Worm (Caenorhabditis elegans): Measurements from ENCODE around the gene F20D6.15.

Gene F20D6.15

ce11 chrV:8190016-8190415 is 1.7 kb upstream of the F20D6.15 start, which contains the start of gene F20D6.12:
TSS of gene F20D6.12 (minus strand) at chrV:8190116.
- TF ChIP-seq nhr-21 (tag; optimal IDR thresholded peaks at IDR 0.05) (no peak), elt-3 (tag; optimal IDR thresholded peaks at IDR 0.05) (no peak), gmeb-1 (tag; optimal IDR thresholded peaks at IDR 0.05) (no peak), nhr-25 (tag; optimal IDR thresholded peaks at IDR 0.05) (no peak), sma-9 (GFP tag; optimal IDR thresholded peaks at IDR 0.05) (no peak), sma-9 (tag; optimal IDR thresholded peaks at IDR 0.05) (no peak), dmd-4 (tag; optimal IDR thresholded peaks at IDR 0.05) (no peak), ztf-1 (GFP tag; conservative IDR thresholded peaks at IDR 0.05) (no peak), nhr-11 (tag; optimal IDR thresholded peaks at IDR 0.05) (no peak), Y55F3AM.14 (GFP tag; optimal IDR thresholded peaks at IDR 0.05) (no peak), crh-2 (tag; optimal IDR thresholded peaks at IDR 0.05) (no peak), nhr-12 (tag; optimal IDR thresholded peaks at IDR 0.05) (no peak), mab-5 (tag; optimal IDR thresholded peaks at IDR 0.05) (no peak), snpc-4 (tag; optimal IDR thresholded peaks at IDR 0.05) (no peak), C34F6.9 (tag; optimal IDR thresholded peaks at IDR 0.05) (no peak)

- TF ChIP-seq peb-1 (tag; optimal IDR thresholded peaks at IDR 0.05) (no peak), crh-2 (tag; optimal IDR thresholded peaks at IDR 0.05) (no peak), aly-2 (tag; optimal IDR thresholded peaks at IDR 0.05) (no peak), elt-1 (tag; optimal IDR thresholded peaks at IDR 0.05) (no peak), ZK546.5 (tag; optimal IDR thresholded peaks at IDR 0.05) (no peak), nhr-77 (tag; optimal IDR thresholded peaks at IDR 0.05) (no peak), mbf-1 (tag; optimal IDR thresholded peaks at IDR 0.05) (no peak), nhr-10 (tag; optimal IDR thresholded peaks at IDR 0.05) (no peak), nhr-6 (tag; optimal IDR thresholded peaks at IDR 0.05) (no peak), ama-1 (optimal IDR thresholded peaks at IDR 0.05) (no peak)
Measured at ce11 chrV:8185737-8186136, 2.5 kb downstream of the F20D6.15 start, which contains the start of gene F20D6.2. TSS of gene F20D6.2 (plus strand) at chrV:8186037.

- TF ChIP-seq ztf-4 (tag; optimal IDR thresholded peaks at IDR 0.05): no peak
- TF ChIP-seq nhr-21 (tag; optimal IDR thresholded peaks at IDR 0.05): no peak
- TF ChIP-seq nhr-10 (tag; optimal IDR thresholded peaks at IDR 0.05): no peak
- TF ChIP-seq sem-4 (tag; optimal IDR thresholded peaks at IDR 0.05): no peak
- TF ChIP-seq skn-1 (tag; optimal IDR thresholded peaks at IDR 0.05): no peak
- no peak for TF ChIP-seq gmeb-1 (tag; optimal IDR thresholded peaks at IDR 0.05)
- no peak for TF ChIP-seq ztf-11 (tag; optimal IDR thresholded peaks at IDR 0.05)
- TF ChIP-seq blmp-1 (tag; optimal IDR thresholded peaks at IDR 0.05; ENCODE audit: insufficient read depth): no peak
- no peak for TF ChIP-seq nhr-77 (tag; optimal IDR thresholded peaks at IDR 0.05)
- TF ChIP-seq crh-2 (tag; optimal IDR thresholded peaks at IDR 0.05): no peak
- TF ChIP-seq unc-39 (tag; optimal IDR thresholded peaks at IDR 0.05): no peak
- no peak for TF ChIP-seq ceh-16 (tag; optimal IDR thresholded peaks at IDR 0.05)
- no peak for TF ChIP-seq egl-27 (tag; optimal IDR thresholded peaks at IDR 0.05)
Measured at ce11 chrV:8183384-8183783, 4.9 kb downstream of the F20D6.15 start, which contains the start of gene srp-8. TSS of gene srp-8 (plus strand) at chrV:8183684.

ce11 chrV:8178914-8179542 is 9.2 kb downstream of the F20D6.15 start, which contains the start of gene srp-7:
TSS of gene srp-7 (plus strand) at chrV:8179126.
- TF ChIP-seq lsy-2 (tag; optimal IDR thresholded peaks at IDR 0.05) (no peak), unc-55 (GFP tag; optimal IDR thresholded peaks at IDR 0.05) (peak; percentile 19), fos-1 (tag; optimal IDR thresholded peaks at IDR 0.05) (peak; percentile 21), crh-2 (tag; optimal IDR thresholded peaks at IDR 0.05) (peak; percentile 50), ceh-16 (tag; optimal IDR thresholded peaks at IDR 0.05) (no peak), nhr-6 (tag; optimal IDR thresholded peaks at IDR 0.05) (no peak), C34F6.9 (tag; optimal IDR thresholded peaks at IDR 0.05) (peak; percentile 51), ama-1 (optimal IDR thresholded peaks at IDR 0.05) (peak; percentile 29)

ce11 chrV:8178279-8178678 is 10.0 kb downstream of the F20D6.15 start:
- no peak for TF ChIP-seq mdl-1 (tag; optimal IDR thresholded peaks at IDR 0.05)
- no peak for TF ChIP-seq nhr-10 (tag; optimal IDR thresholded peaks at IDR 0.05)
- no peak for TF ChIP-seq nhr-6 (tag; optimal IDR thresholded peaks at IDR 0.05)
- TF ChIP-seq ztf-4 (tag; optimal IDR thresholded peaks at IDR 0.05): no peak
- no peak for TF ChIP-seq unc-39 (tag; optimal IDR thresholded peaks at IDR 0.05)
- no peak for TF ChIP-seq sem-4 (tag; optimal IDR thresholded peaks at IDR 0.05)
- TF ChIP-seq unc-62 (GFP tag; optimal IDR thresholded peaks at IDR 0.05): no peak
- TF ChIP-seq zag-1 (tag; optimal IDR thresholded peaks at IDR 0.05): no peak
- no peak for TF ChIP-seq sma-9 (GFP tag; optimal IDR thresholded peaks at IDR 0.05)
- TF ChIP-seq sma-9 (tag; optimal IDR thresholded peaks at IDR 0.05): no peak
- no peak for TF ChIP-seq skn-1 (tag; optimal IDR thresholded peaks at IDR 0.05)
- no peak for TF ChIP-seq sma-3 (GFP tag; optimal IDR thresholded peaks at IDR 0.05)
- no peak for TF ChIP-seq lin-11 (tag; optimal IDR thresholded peaks at IDR 0.05)
- no peak for TF ChIP-seq ceh-16 (tag; optimal IDR thresholded peaks at IDR 0.05)
- TF ChIP-seq elt-3 (tag; optimal IDR thresholded peaks at IDR 0.05): no peak

All from whole organism, L2 larva.